Fruit fly (Drosophila melanogaster) whole organism, embryonic: ENCODE data around the gene Cyp309a1.

ENCODE experiments used
- Ada2b ChIP-seq: fragments of 200-800 bp; sonication (Bioruptor generic); IDR thresholded peaks from 2 replicates; pipeline ENCODE4 v1.3.6; 2022; ENCODE audit warnings: missing biosample characterization, missing genetic modification characterization
- B-H2 ChIP-seq: fragments of 200-800 bp; sonication (Bioruptor generic); optimal IDR thresholded peaks from 2 replicates; lab custom pipeline; 2018; ENCODE audit warnings: missing biosample characterization, mild to moderate bottlenecking, missing genetic modification characterization
- BEAF-32 ChIP-seq: fragments of 200-800 bp; sonication (Bioruptor generic); optimal IDR thresholded peaks from 3 replicates; lab custom pipeline; 2017; ENCODE audit warnings: missing biosample characterization, missing genetic modification characterization, mild to moderate bottlenecking, moderate library complexity, missing genetic modification reagents
- Bgb ChIP-seq: fragments of 200-800 bp; sonication (Bioruptor generic); IDR thresholded peaks from 2 replicates; pipeline ENCODE4 v1.3.6; 2022; ENCODE audit warnings: missing biosample characterization, missing genetic modification characterization; ENCODE audit not compliant: partially characterized antibody
- CG10543 ChIP-seq: fragments of 200-800 bp; sonication (Bioruptor generic); optimal IDR thresholded peaks from 3 replicates; lab custom pipeline; 2017; ENCODE audit warnings: missing biosample characterization, mild to moderate bottlenecking, missing genetic modification characterization, moderate library complexity
- CG11085 ChIP-seq: fragments of 200-800 bp; sonication (Bioruptor generic); IDR thresholded peaks from 2 replicates; pipeline ENCODE4 v1.3.6; 2022; ENCODE audit warnings: missing biosample characterization, missing genetic modification characterization
- CG12071 ChIP-seq: fragments of 200-800 bp; sonication (Bioruptor generic); optimal IDR thresholded peaks from 3 replicates; lab custom pipeline; 2018; ENCODE audit warnings: missing biosample characterization, mild to moderate bottlenecking, missing genetic modification characterization
- CG13775 ChIP-seq: fragments of 200-800 bp; sonication (Bioruptor generic); optimal IDR thresholded peaks from 3 replicates; lab custom pipeline; 2017; ENCODE audit warnings: missing biosample characterization, mild to moderate bottlenecking, missing genetic modification characterization
- CG15479 ChIP-seq: fragments of 200-800 bp; sonication (Bioruptor generic); optimal IDR thresholded peaks from 3 replicates; lab custom pipeline; 2019; ENCODE audit warnings: missing biosample characterization, mild to moderate bottlenecking, missing genetic modification characterization, moderate library complexity
- CG15696 ChIP-seq: fragments of 200-800 bp; sonication (Bioruptor generic); optimal IDR thresholded peaks from 2 replicates; lab custom pipeline; 2019; ENCODE audit warnings: missing biosample characterization, mild to moderate bottlenecking, missing genetic modification characterization, moderate library complexity
- CG3163 ChIP-seq: fragments of 200-800 bp; sonication (Bioruptor generic); optimal IDR thresholded peaks from 3 replicates; lab custom pipeline; 2016; ENCODE audit warnings: missing biosample characterization, missing genetic modification characterization
- CG33213 ChIP-seq: fragments of 200-800 bp; sonication (Bioruptor generic); optimal IDR thresholded peaks from 3 replicates; lab custom pipeline; 2016; ENCODE audit warnings: missing biosample characterization, missing genetic modification characterization
- CG3838 ChIP-seq: fragments of 200-800 bp; sonication (Bioruptor generic); optimal IDR thresholded peaks from 3 replicates; lab custom pipeline; 2016; ENCODE audit warnings: missing biosample characterization, missing genetic modification characterization
- CG4730 ChIP-seq: fragments of 200-800 bp; sonication (Bioruptor generic); IDR thresholded peaks from 2 replicates; pipeline ENCODE4 v1.3.6; 2022; ENCODE audit warnings: missing biosample characterization, missing genetic modification characterization
- CG4820 ChIP-seq: fragments of 200-800 bp; sonication (Bioruptor generic); optimal IDR thresholded peaks from 3 replicates; lab custom pipeline; 2016; ENCODE audit warnings: missing biosample characterization, missing genetic modification characterization
- CG6272 ChIP-seq: fragments of 200-800 bp; sonication (Bioruptor generic); IDR thresholded peaks from 2 replicates; pipeline ENCODE4 v1.3.6; 2022; ENCODE audit warnings: missing biosample characterization, missing genetic modification characterization
- CG9727 ChIP-seq: fragments of 200-800 bp; sonication (Bioruptor generic); optimal IDR thresholded peaks from 3 replicates; lab custom pipeline; 2017; ENCODE audit warnings: missing biosample characterization, mild to moderate bottlenecking, missing genetic modification characterization
- D ChIP-seq, 2 experiments: fragments of 200-800 bp in 1 of 2; fragments of >200 bp in 1 of 2; sonication (Bioruptor generic) in 1 of 2; optimal IDR thresholded peaks; 2 replicates in 1 of 2; 3 replicates in 1 of 2; lab custom pipeline; 2017; ENCODE audit warnings: mild to moderate bottlenecking in 1 of 2, missing biosample characterization in 1 of 2, missing genetic modification characterization in 1 of 2, missing genetic modification reagents in 1 of 2
- Dek ChIP-seq: fragments of 200-800 bp; sonication (Bioruptor generic); optimal IDR thresholded peaks from 3 replicates; lab custom pipeline; 2019; ENCODE audit warnings: missing biosample characterization, mild to moderate bottlenecking, missing genetic modification characterization, moderate library complexity
- Dll ChIP-seq: fragments of 200-800 bp; sonication (Bioruptor generic); IDR thresholded peaks from 4 replicates; pipeline ENCODE4 v1.3.6; 2022; ENCODE audit warnings: missing biosample characterization, missing genetic modification characterization; ENCODE audit not compliant: partially characterized antibody
- Drgx ChIP-seq: fragments of 200-800 bp; sonication (Bioruptor generic); IDR thresholded peaks from 2 replicates; pipeline ENCODE4 v1.3.6; 2022; ENCODE audit warnings: missing biosample characterization, missing genetic modification characterization
- E2f2 ChIP-seq: fragments of 200-800 bp; sonication (Bioruptor generic); IDR thresholded peaks from 2 replicates; pipeline ENCODE4 v1.3.6; 2022; ENCODE audit warnings: missing biosample characterization, missing genetic modification characterization
- HLH4C ChIP-seq: fragments of 200-800 bp; sonication (Bioruptor generic); IDR thresholded peaks from 3 replicates; pipeline ENCODE4 v1.3.6; 2022; ENCODE audit warnings: missing biosample characterization, missing genetic modification characterization; ENCODE audit not compliant: partially characterized antibody
- HLHmδ ChIP-seq: fragments of 200-800 bp; sonication (Bioruptor generic); optimal IDR thresholded peaks from 2 replicates; lab custom pipeline; 2018; ENCODE audit warnings: missing biosample characterization, mild to moderate bottlenecking, missing genetic modification characterization, moderate library complexity
- Hmr ChIP-seq: fragments of 200-800 bp; sonication (Bioruptor generic); optimal IDR thresholded peaks from 3 replicates; lab custom pipeline; 2017; ENCODE audit warnings: mild to moderate bottlenecking, missing biosample characterization, missing genetic modification reagents, missing genetic modification characterization
- MTF-1 ChIP-seq: fragments of 200-800 bp; sonication (Bioruptor generic); optimal IDR thresholded peaks from 2 replicates; lab custom pipeline; 2018; ENCODE audit warnings: missing biosample characterization, mild to moderate bottlenecking, missing genetic modification characterization, borderline replicate concordance
- NC2α ChIP-seq: fragments of 200-800 bp; sonication (Bioruptor generic); optimal IDR thresholded peaks from 2 replicates; lab custom pipeline; 2016; ENCODE audit warnings: missing biosample characterization, missing genetic modification characterization
- NK7.1 ChIP-seq: fragments of 200-800 bp; sonication (Bioruptor generic); optimal IDR thresholded peaks from 3 replicates; lab custom pipeline; 2016; ENCODE audit warnings: missing biosample characterization, missing genetic modification characterization
- Nf-YA ChIP-seq: fragments of 200-800 bp; sonication (Bioruptor generic); IDR thresholded peaks from 2 replicates; pipeline ENCODE4 v1.3.6; 2022; ENCODE audit warnings: missing biosample characterization, missing genetic modification characterization
- Oaz ChIP-seq: fragments of 200-800 bp; sonication (Bioruptor generic); IDR thresholded peaks from 2 replicates; pipeline ENCODE4 v1.3.6; 2022; ENCODE audit warnings: missing biosample characterization, missing genetic modification characterization
- Sry-δ ChIP-seq: fragments of 200-800 bp; sonication (Bioruptor generic); optimal IDR thresholded peaks from 2 replicates; lab custom pipeline; 2016; ENCODE audit warnings: missing biosample characterization, missing genetic modification characterization
- Usf ChIP-seq: fragments of 200-800 bp; sonication (Bioruptor generic); optimal IDR thresholded peaks from 2 replicates; lab custom pipeline; 2017; ENCODE audit warnings: missing genotype, missing biosample characterization, missing genetic modification characterization
- bab2 ChIP-seq: fragments of 200-800 bp; sonication (Bioruptor generic); optimal IDR thresholded peaks from 2 replicates; lab custom pipeline; 2016; ENCODE audit warnings: missing biosample characterization, missing genetic modification characterization
- cad ChIP-seq: fragments of >200 bp; optimal IDR thresholded peaks from 2 replicates; lab custom pipeline; 2017; ENCODE audit warnings: missing biosample characterization, missing genetic modification characterization
- chm ChIP-seq: fragments of 200-800 bp; sonication (Bioruptor generic); IDR thresholded peaks from 2 replicates; pipeline ENCODE4 v1.3.6; 2022; ENCODE audit warnings: missing biosample characterization, missing genetic modification characterization
- crp ChIP-seq, 2 experiments: fragments of 200-800 bp; sonication (Bioruptor generic); optimal IDR thresholded peaks; 2 replicates in 1 of 2; 3 replicates in 1 of 2; lab custom pipeline; 2017; ENCODE audit warnings: missing biosample characterization in 2 of 2, missing genetic modification characterization in 2 of 2, mild to moderate bottlenecking in 1 of 2, moderate library complexity in 1 of 2
- dan ChIP-seq: fragments of 200-800 bp; sonication (Bioruptor generic); IDR thresholded peaks from 2 replicates; pipeline ENCODE4 v1.3.6; 2022; ENCODE audit warnings: missing biosample characterization, missing genetic modification characterization
- dysf ChIP-seq: fragments of 200-800 bp; sonication (Bioruptor generic); IDR thresholded peaks from 3 replicates; pipeline ENCODE4 v1.3.6; 2022; ENCODE audit warnings: missing biosample characterization, missing genetic modification characterization
- emc ChIP-seq: fragments of 200-800 bp; sonication (Bioruptor generic); optimal IDR thresholded peaks from 2 replicates; lab custom pipeline; 2016; ENCODE audit warnings: missing biosample characterization, missing genetic modification characterization
- gce ChIP-seq: fragments of 200-800 bp; sonication (Bioruptor generic); IDR thresholded peaks from 3 replicates; pipeline ENCODE4 v1.3.6; 2022; ENCODE audit warnings: missing biosample characterization, missing genetic modification characterization
- gfzf ChIP-seq: fragments of 200-800 bp; sonication (Bioruptor generic); optimal IDR thresholded peaks from 2 replicates; lab custom pipeline; 2016; ENCODE audit warnings: missing biosample characterization, mild to moderate bottlenecking, missing genetic modification characterization, moderate library complexity
- knrl ChIP-seq: fragments of 200-800 bp; sonication (Bioruptor generic); IDR thresholded peaks from 3 replicates; pipeline ENCODE4 v1.3.6; 2022; ENCODE audit warnings: missing biosample characterization, missing genetic modification characterization; ENCODE audit not compliant: partially characterized antibody
- lmd ChIP-seq: fragments of 200-800 bp; sonication (Bioruptor generic); IDR thresholded peaks from 2 replicates; pipeline ENCODE4 v1.3.6; 2022; ENCODE audit warnings: missing biosample characterization, missing genetic modification characterization
- mirr ChIP-seq: fragments of 200-800 bp; sonication (Bioruptor generic); optimal IDR thresholded peaks from 3 replicates; lab custom pipeline; 2018; ENCODE audit warnings: missing biosample characterization, mild to moderate bottlenecking, missing genetic modification characterization
- sima ChIP-seq: fragments of 200-800 bp; sonication (Bioruptor generic); optimal IDR thresholded peaks from 2 replicates; lab custom pipeline; 2016; ENCODE audit warnings: missing biosample characterization, missing genetic modification characterization
- tap ChIP-seq: fragments of 200-800 bp; optimal IDR thresholded peaks from 3 replicates; lab custom pipeline; 2019; ENCODE audit warnings: missing biosample characterization, mild to moderate bottlenecking, missing genetic modification characterization, moderate library complexity
- ttk ChIP-seq: fragments of 200-800 bp; sonication (Bioruptor generic); IDR thresholded peaks from 2 replicates; pipeline ENCODE4 v2.1.2; 2022; ENCODE audit warnings: missing biosample characterization, missing genetic modification characterization
- usp ChIP-seq: fragments of >200 bp; optimal IDR thresholded peaks from 2 replicates; lab custom pipeline; 2017; ENCODE audit warnings: missing biosample characterization, missing genetic modification characterization
- zen2 ChIP-seq: fragments of 200-800 bp; sonication (Bioruptor generic); IDR thresholded peaks from 3 replicates; pipeline ENCODE4 v1.3.6; 2022; ENCODE audit warnings: missing biosample characterization, missing genetic modification characterization; ENCODE audit not compliant: partially characterized antibody

Cyp309a1 gene

DNA sequence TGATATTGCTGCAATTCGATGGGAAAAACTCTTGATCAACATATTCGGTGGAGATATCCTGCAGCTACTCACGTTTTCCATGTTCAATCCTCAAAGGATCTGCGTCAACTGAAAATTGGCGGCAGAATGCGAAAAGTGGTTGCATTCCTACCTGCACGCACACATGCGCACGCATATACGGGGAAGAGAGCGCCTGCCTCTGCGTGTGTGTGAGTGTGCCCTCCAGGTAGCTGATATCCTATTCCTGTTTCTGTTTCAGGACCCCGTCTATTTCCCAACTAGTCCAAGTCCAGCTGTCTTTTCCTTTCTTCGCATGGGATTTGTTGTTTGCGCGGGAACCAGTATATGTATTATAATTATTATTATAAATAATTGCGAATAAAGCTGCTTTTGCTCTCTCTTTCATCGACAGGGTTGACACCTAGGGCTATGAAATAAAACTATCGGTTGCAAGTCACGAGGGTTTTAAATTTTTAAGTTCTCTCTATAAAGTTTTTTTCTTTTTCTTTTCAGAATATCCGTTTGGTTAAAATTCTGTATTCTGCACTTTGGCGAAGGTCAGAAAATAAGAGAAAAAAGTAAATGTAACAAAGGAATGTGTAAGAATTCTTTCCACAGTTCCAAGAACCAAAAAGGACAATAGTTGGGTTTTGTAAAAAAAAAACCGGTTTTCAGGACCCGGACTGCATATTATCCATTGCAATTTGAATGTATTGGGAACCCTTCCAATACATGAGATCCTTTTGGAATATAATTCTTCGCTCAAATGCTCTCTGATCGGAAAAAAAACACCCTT lies 12.1 kb upstream of the Cyp309a1 start, which contains the start of gene insv (continued):
- TF ChIP-seq Bgb (GFP tag; lab: Robert Waterston, UW) (0 out of 2 replicates have a peak, but pooled peaks have one; percentile 38), CG9727 (GFP tag; lab: Kevin White, UChicago) (no peak), dan (GFP tag; lab: Robert Waterston, UW) (no peak), HLHmδ (GFP tag; lab: Kevin White, UChicago) (no peak), Ada2b (GFP tag; lab: Robert Waterston, UW) (no peak), CG6272 (GFP tag; lab: Robert Waterston, UW) (no peak), zen2 (peak; percentile 33; the same call in 1 of the 3 replicates), knrl (GFP tag; lab: Robert Waterston, UW) (peak; percentile 59; the same call in 2 of the 3 replicates), NK7.1 (GFP tag; lab: Kevin White, UChicago) (no peak), E2f2 (GFP tag; lab: Robert Waterston, UW) (0 out of 2 replicates have a peak, but pooled peaks have one; percentile 9), lmd (GFP tag; lab: Robert Waterston, UW) (no peak), MTF-1 (GFP tag; lab: Kevin White, UChicago) (no peak), bab2 (GFP tag; lab: Kevin White, UChicago) (no peak), Oaz (no peak), CG15479 (GFP tag; lab: Kevin White, UChicago) (peak; percentile 9), tap (tag; lab: Kevin White, UChicago) (no peak), D (optimal IDR thresholded peaks at IDR 0.05; lab: Kevin White, UChicago) (no peak), D (GFP tag; optimal IDR thresholded peaks at IDR 0.05; lab: Kevin White, UChicago) (peak; percentile 10), Nf-YA (GFP tag; lab: Robert Waterston, UW) (no peak), chm (GFP tag; lab: Robert Waterston, UW) (no peak), CG12071 (no peak), NC2α (no peak), dysf (GFP tag; lab: Robert Waterston, UW) (no peak), Dll (peak; percentile 80), CG13775 (GFP tag; lab: Kevin White, UChicago) (no peak), sima (GFP tag; lab: Kevin White, UChicago) (no peak), gce (GFP tag; lab: Robert Waterston, UW) (no peak), B-H2 (GFP tag; lab: Kevin White, UChicago) (no peak), ttk (GFP tag; lab: Robert Waterston, UW) (no peak), CG3838 (no peak), BEAF-32 (GFP tag; lab: Kevin White, UChicago) (peak; percentile 60), Drgx (GFP tag; lab: Robert Waterston, UW) (no peak), CG10543 (GFP tag; lab: Kevin White, UChicago) (no peak), CG4730 (no peak), cad (GFP tag; lab: Kevin White, UChicago) (no peak), CG11085 (GFP tag; lab: Robert Waterston, UW) (no peak), gfzf (GFP tag; lab: Kevin White, UChicago) (no peak), crp (GFP tag; optimal IDR thresholded peaks at IDR 0.05; lab: Kevin White, UChicago) (no peak), HLH4C (GFP tag; lab: Robert Waterston, UW) (peak; percentile 60; the same call in 2 of the 3 replicates), Dek (tag; lab: Kevin White, UChicago) (no peak), Usf (no peak), usp (GFP tag; lab: Kevin White, UChicago) (no peak), Sry-δ (GFP tag; lab: Kevin White, UChicago) (peak; percentile 2), CG3163 (GFP tag; lab: Kevin White, UChicago) (no peak), CG4820 (GFP tag; lab: Kevin White, UChicago) (no peak), CG33213 (GFP tag; lab: Kevin White, UChicago) (no peak), emc (GFP tag; lab: Kevin White, UChicago) (no peak), CG15696 (tag; lab: Kevin White, UChicago) (peak; percentile 20), Hmr (GFP tag; lab: Kevin White, UChicago) (no peak), mirr (GFP tag; lab: Kevin White, UChicago) (no peak)
